Fruit fly (Drosophila melanogaster) whole organism, embryonic: ENCODE measurements around the gene Taf10.

ENCODE experiments used
- Abd-B ChIP-seq: fragments of 200-800 bp; sonication (Bioruptor generic); optimal IDR thresholded peaks from 2 replicates; lab custom pipeline; 2018; ENCODE audit warnings: missing biosample characterization, mild to moderate bottlenecking, missing genetic modification characterization, moderate library complexity
- Ada2b ChIP-seq: fragments of 200-800 bp; sonication (Bioruptor generic); IDR thresholded peaks from 2 replicates; pipeline ENCODE4 v1.3.6; 2022; ENCODE audit warnings: missing biosample characterization, missing genetic modification characterization
- Antp ChIP-seq: fragments of 200-800 bp; sonication (Bioruptor generic); optimal IDR thresholded peaks from 3 replicates; lab custom pipeline; 2016; ENCODE audit warnings: missing biosample characterization, missing genetic modification characterization
- C15 ChIP-seq: fragments of 200-800 bp; sonication (Bioruptor generic); IDR thresholded peaks from 3 replicates; pipeline ENCODE4 v1.3.6; 2022; ENCODE audit warnings: missing biosample characterization, missing genetic modification characterization
- CG10209 ChIP-seq: fragments of 200-800 bp; sonication (Bioruptor generic); optimal IDR thresholded peaks from 3 replicates; lab custom pipeline; 2017; ENCODE audit warnings: missing biosample characterization, mild to moderate bottlenecking, missing genetic modification characterization, missing genetic modification reagents
- CG11456 ChIP-seq: fragments of 200-800 bp; sonication (Bioruptor generic); IDR thresholded peaks from 3 replicates; pipeline ENCODE4 v1.3.6; 2022; ENCODE audit warnings: missing biosample characterization, missing genetic modification characterization
- CG14050 ChIP-seq: fragments of 200-800 bp; sonication (Bioruptor generic); IDR thresholded peaks from 3 replicates; pipeline ENCODE4 v1.3.6; 2022; ENCODE audit warnings: missing biosample characterization, missing genetic modification characterization
- CG14860 ChIP-seq: fragments of 200-800 bp; sonication (Bioruptor generic); IDR thresholded peaks from 3 replicates; pipeline ENCODE4 v1.3.6; 2022; ENCODE audit warnings: missing biosample characterization, missing genetic modification characterization; ENCODE audit not compliant: partially characterized antibody
- CG15011 ChIP-seq: fragments of 200-800 bp; sonication (Bioruptor generic); optimal IDR thresholded peaks from 3 replicates; lab custom pipeline; 2018; ENCODE audit warnings: missing biosample characterization, mild to moderate bottlenecking, missing genetic modification characterization
- CG17359 ChIP-seq: fragments of 200-800 bp; sonication (Bioruptor generic); optimal IDR thresholded peaks from 3 replicates; lab custom pipeline; 2018; ENCODE audit warnings: missing biosample characterization, mild to moderate bottlenecking, missing genetic modification characterization, moderate library complexity
- CG2202 ChIP-seq: fragments of 200-800 bp; sonication (Bioruptor generic); optimal IDR thresholded peaks from 2 replicates; lab custom pipeline; 2018; ENCODE audit warnings: missing biosample characterization, mild to moderate bottlenecking, missing genetic modification characterization
- CG30020 ChIP-seq: fragments of 200-800 bp; optimal IDR thresholded peaks from 2 replicates; lab custom pipeline; 2019; ENCODE audit warnings: missing biosample characterization, mild to moderate bottlenecking, missing genetic modification characterization, moderate library complexity
- CG3726 ChIP-seq: fragments of 200-800 bp; sonication (Bioruptor generic); IDR thresholded peaks from 3 replicates; pipeline ENCODE4, ENCODE4 v1.3.6; 2022; ENCODE audit warnings: missing biosample characterization, missing genetic modification characterization
- CG3847 ChIP-seq: fragments of 200-800 bp; sonication (Bioruptor generic); IDR thresholded peaks from 2 replicates; pipeline ENCODE4 v1.3.6; 2022; ENCODE audit warnings: missing biosample characterization, missing genetic modification characterization
- CG4360 ChIP-seq: fragments of 200-800 bp; sonication (Bioruptor generic); IDR thresholded peaks from 2 replicates; pipeline ENCODE4 v1.3.6; 2022; ENCODE audit warnings: missing biosample characterization, missing genetic modification characterization
- CG6254 ChIP-seq: fragments of 200-800 bp; sonication (Bioruptor generic); optimal IDR thresholded peaks from 3 replicates; lab custom pipeline; 2017; ENCODE audit warnings: mild to moderate bottlenecking, missing biosample characterization, missing genetic modification reagents, missing genetic modification characterization
- CG6654 ChIP-seq: fragments of 200-800 bp; sonication (Bioruptor generic); optimal IDR thresholded peaks from 2 replicates; lab custom pipeline; 2017; ENCODE audit warnings: missing biosample characterization, mild to moderate bottlenecking, missing genetic modification characterization
- CG8359 ChIP-seq: fragments of 200-800 bp; sonication (Bioruptor generic); optimal IDR thresholded peaks from 2 replicates; lab custom pipeline; 2017; ENCODE audit warnings: missing biosample characterization, mild to moderate bottlenecking, missing genetic modification characterization, borderline replicate concordance
- CG8944 ChIP-seq: fragments of 200-800 bp; sonication (Bioruptor generic); optimal IDR thresholded peaks from 3 replicates; lab custom pipeline; 2016; ENCODE audit warnings: missing biosample characterization, missing genetic modification characterization
- CG9215 ChIP-seq: fragments of 200-800 bp; sonication (Bioruptor generic); IDR thresholded peaks from 2 replicates; pipeline ENCODE4 v1.3.6; 2022; ENCODE audit warnings: missing biosample characterization, missing genetic modification characterization
- D ChIP-seq, 2 experiments: fragments of 200-800 bp in 1 of 2; fragments of >200 bp in 1 of 2; sonication (Bioruptor generic) in 1 of 2; optimal IDR thresholded peaks; 2 replicates in 1 of 2; 3 replicates in 1 of 2; lab custom pipeline; 2017; ENCODE audit warnings: mild to moderate bottlenecking in 1 of 2, missing biosample characterization in 1 of 2, missing genetic modification characterization in 1 of 2, missing genetic modification reagents in 1 of 2
- Doc3 ChIP-seq: fragments of 200-800 bp; sonication (Bioruptor generic); IDR thresholded peaks from 3 replicates; pipeline ENCODE4 v1.3.6; 2022; ENCODE audit warnings: missing biosample characterization, missing genetic modification characterization; ENCODE audit not compliant: partially characterized antibody
- ERR ChIP-seq: fragments of 200-800 bp; sonication (Bioruptor generic); optimal IDR thresholded peaks from 2 replicates; lab custom pipeline; 2016; ENCODE audit warnings: missing biosample characterization, missing genetic modification characterization
- H15 ChIP-seq: fragments of 200-800 bp; sonication (Bioruptor generic); IDR thresholded peaks from 3 replicates; pipeline ENCODE4 v1.3.6; 2022; ENCODE audit warnings: missing biosample characterization, missing genetic modification characterization
- Jarid2 ChIP-seq: fragments of 200-800 bp; sonication (Bioruptor generic); optimal IDR thresholded peaks from 3 replicates; lab custom pipeline; 2017; ENCODE audit warnings: mild to moderate bottlenecking, missing biosample characterization, missing genetic modification reagents, missing genetic modification characterization
- MTF-1 ChIP-seq: fragments of 200-800 bp; sonication (Bioruptor generic); optimal IDR thresholded peaks from 2 replicates; lab custom pipeline; 2018; ENCODE audit warnings: missing biosample characterization, mild to moderate bottlenecking, missing genetic modification characterization, borderline replicate concordance
- Neu2 ChIP-seq: fragments of 200-800 bp; sonication (Bioruptor generic); optimal IDR thresholded peaks from 3 replicates; lab custom pipeline; 2016; ENCODE audit warnings: missing biosample characterization, missing genetic modification characterization, borderline replicate concordance
- Nf-YC ChIP-seq: fragments of 200-800 bp; optimal IDR thresholded peaks from 3 replicates; lab custom pipeline; 2019; ENCODE audit warnings: missing biosample characterization, mild to moderate bottlenecking, missing genetic modification characterization, moderate library complexity
- Opbp ChIP-seq: fragments of 200-800 bp; sonication (Bioruptor generic); IDR thresholded peaks from 3 replicates; pipeline ENCODE4 v1.3.6; 2022; ENCODE audit warnings: missing biosample characterization, missing genetic modification characterization; ENCODE audit not compliant: partially characterized antibody
- Ptx1 ChIP-seq: fragments of 200-800 bp; sonication (Bioruptor generic); IDR thresholded peaks from 2 replicates; pipeline ENCODE4 v1.3.6; 2022; ENCODE audit warnings: missing biosample characterization, missing genetic modification characterization
- Taf1 ChIP-seq: fragments of 200-800 bp; sonication (Bioruptor generic); IDR thresholded peaks from 2 replicates; pipeline ENCODE4 v1.3.6; 2022; ENCODE audit warnings: missing biosample characterization, missing genetic modification characterization
- az2 ChIP-seq: fragments of 200-800 bp; sonication (Bioruptor generic); optimal IDR thresholded peaks from 3 replicates; lab custom pipeline; 2016; ENCODE audit warnings: missing biosample characterization, missing genetic modification characterization
- chn ChIP-seq: fragments of 200-800 bp; sonication (Bioruptor generic); optimal IDR thresholded peaks from 2 replicates; lab custom pipeline; 2016; ENCODE audit warnings: missing biosample characterization, missing genetic modification characterization
- ci ChIP-seq: fragments of 200-800 bp; sonication (Bioruptor generic); IDR thresholded peaks from 3 replicates; pipeline ENCODE4 v1.3.6; 2022; ENCODE audit warnings: missing biosample characterization, missing genetic modification characterization
- dpn ChIP-seq, 2 experiments: fragments of 200-800 bp; sonication (Bioruptor generic); optimal IDR thresholded peaks; 3 replicates each; lab custom pipeline; 2016; ENCODE audit warnings: missing biosample characterization in 2 of 2, missing genetic modification characterization in 2 of 2
- gcm ChIP-seq: fragments of 200-800 bp; sonication (Bioruptor generic); optimal IDR thresholded peaks from 2 replicates; lab custom pipeline; 2019; ENCODE audit warnings: missing biosample characterization, mild to moderate bottlenecking, missing genetic modification characterization, moderate library complexity
- lola ChIP-seq, 3 experiments: fragments of >200 bp in 2 of 3; fragments of 200-800 bp in 1 of 3; sonication (Bioruptor generic) in 1 of 3; optimal IDR thresholded peaks; 2 replicates each; lab custom pipeline; 2017 to 2019; ENCODE audit warnings: missing biosample characterization in 3 of 3, missing genetic modification characterization in 3 of 3, mild to moderate bottlenecking in 1 of 3, moderate library complexity in 1 of 3
- mirr ChIP-seq: fragments of 200-800 bp; sonication (Bioruptor generic); optimal IDR thresholded peaks from 3 replicates; lab custom pipeline; 2018; ENCODE audit warnings: missing biosample characterization, mild to moderate bottlenecking, missing genetic modification characterization
- onecut ChIP-seq: fragments of 200-800 bp; sonication (Bioruptor generic); IDR thresholded peaks from 2 replicates; pipeline ENCODE4 v1.3.6; 2022; ENCODE audit warnings: missing biosample characterization, missing genetic modification characterization
- otp ChIP-seq: fragments of 200-800 bp; sonication (Bioruptor generic); IDR thresholded peaks from 3 replicates; pipeline ENCODE4, ENCODE4 v1.3.6; 2022; ENCODE audit warnings: missing biosample characterization, missing genetic modification characterization
- pfk ChIP-seq: fragments of 200-800 bp; sonication (Bioruptor generic); optimal IDR thresholded peaks from 2 replicates; lab custom pipeline; 2018; ENCODE audit warnings: missing biosample characterization, mild to moderate bottlenecking, missing genetic modification characterization, moderate library complexity
- pho ChIP-seq: fragments of 200-800 bp; sonication (Bioruptor generic); optimal IDR thresholded peaks from 2 replicates; lab custom pipeline; 2016; ENCODE audit warnings: missing biosample characterization, missing genetic modification characterization
- prd ChIP-seq, 3 experiments: fragments of >200 bp in 2 of 3; fragments of 200-800 bp in 1 of 3; sonication (Bioruptor generic) in 1 of 3; optimal IDR thresholded peaks in 2 of 3; IDR thresholded peaks in 1 of 3; 2 replicates in 2 of 3; 3 replicates in 1 of 3; pipeline versions ENCODE4 v1.3.6 to Lab custom; 2017 to 2022; ENCODE audit warnings: missing biosample characterization in 1 of 3, missing genetic modification characterization in 1 of 3
- shn ChIP-seq: fragments of 200-800 bp; sonication (Bioruptor generic); optimal IDR thresholded peaks from 3 replicates; lab custom pipeline; 2016; ENCODE audit warnings: missing biosample characterization, missing genetic modification characterization
- sna ChIP-seq: fragments of 200-800 bp; sonication (Bioruptor generic); IDR thresholded peaks from 2 replicates; pipeline ENCODE4 v1.3.6; 2022; ENCODE audit warnings: missing biosample characterization, missing genetic modification characterization; ENCODE audit not compliant: partially characterized antibody
- tap ChIP-seq: fragments of 200-800 bp; optimal IDR thresholded peaks from 3 replicates; lab custom pipeline; 2019; ENCODE audit warnings: missing biosample characterization, mild to moderate bottlenecking, missing genetic modification characterization, moderate library complexity
- vvl ChIP-seq: fragments of 200-800 bp; sonication (Bioruptor generic); IDR thresholded peaks from 2 replicates; pipeline ENCODE4 v1.3.6; 2022; ENCODE audit warnings: missing biosample characterization, missing genetic modification characterization
- z ChIP-seq: fragments of 200-800 bp; sonication (Bioruptor generic); IDR thresholded peaks from 3 replicates; pipeline ENCODE4 v1.3.6; 2022; ENCODE audit warnings: missing biosample characterization, missing genetic modification characterization

Gene Taf10

DNA sequence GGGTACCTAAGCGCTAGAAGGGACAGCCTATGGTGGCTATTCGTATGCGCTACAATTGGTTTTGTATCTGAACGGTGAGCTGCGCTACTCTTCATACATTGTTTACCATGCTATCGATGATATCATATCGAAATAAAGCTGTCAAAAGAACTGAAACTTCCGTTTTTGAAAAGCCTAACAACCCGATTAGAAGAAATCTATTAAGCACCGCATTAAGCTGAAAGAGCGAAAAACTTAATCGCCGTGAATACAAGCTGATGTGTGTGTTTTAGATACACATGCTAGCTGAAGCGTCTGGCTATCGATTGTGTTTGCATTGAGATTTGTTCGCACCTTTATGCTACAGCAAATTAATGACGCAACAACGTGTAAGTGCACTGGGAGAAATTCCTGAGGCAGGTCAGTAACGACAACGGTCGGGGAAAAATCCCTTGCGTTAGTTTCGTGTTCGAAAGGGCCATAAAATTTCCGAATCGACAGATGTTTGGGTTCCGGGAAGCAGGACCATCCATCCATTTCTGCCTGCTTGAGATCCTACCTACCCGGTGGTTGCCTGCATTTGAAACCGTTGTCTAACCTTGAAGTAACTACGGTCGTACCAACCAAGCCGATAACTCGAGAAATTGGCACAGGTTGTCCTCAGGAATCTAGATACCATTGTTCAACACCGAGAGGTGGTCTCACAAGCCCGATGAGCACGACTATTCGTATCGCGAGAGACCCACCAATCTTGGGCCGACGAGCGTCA is 17.2 kb upstream of the Taf10 start (continued):
- TF ChIP-seq D (optimal IDR thresholded peaks at IDR 0.05; lab: Kevin White, UChicago): peak; percentile 39
- peak; percentile 74 for TF ChIP-seq D (GFP tag; optimal IDR thresholded peaks at IDR 0.05; lab: Kevin White, UChicago)
- TF ChIP-seq CG14860 (GFP tag; lab: Robert Waterston, UW): no peak
- peak; percentile 81 for TF ChIP-seq CG10209 (GFP tag; lab: Kevin White, UChicago)
- no peak for TF ChIP-seq CG4360
- peak; percentile 0 for TF ChIP-seq Neu2 (GFP tag; lab: Kevin White, UChicago)
- no peak for TF ChIP-seq z
- TF ChIP-seq CG6654: peak; percentile 56
- peak; percentile 85 to 87 for TF ChIP-seq dpn (GFP tag; optimal IDR thresholded peaks at IDR 0.05; lab: Kevin White, UChicago)
- TF ChIP-seq CG9215 (GFP tag; lab: Robert Waterston, UW): no peak
- peak; percentile 4 for TF ChIP-seq CG30020
- TF ChIP-seq chn (GFP tag; lab: Kevin White, UChicago): peak; percentile 69
- TF ChIP-seq CG3726 (GFP tag; lab: Robert Waterston, UW): no peak
- TF ChIP-seq H15 (GFP tag; lab: Robert Waterston, UW): no peak
- peak; percentile 70 for TF ChIP-seq onecut (GFP tag; lab: Robert Waterston, UW)
- TF ChIP-seq CG6254 (GFP tag; lab: Kevin White, UChicago): peak; percentile 20
- peak; percentile 74 for TF ChIP-seq az2 (GFP tag; lab: Kevin White, UChicago)
- peak; percentile 72 for TF ChIP-seq shn
- TF ChIP-seq CG3847 (GFP tag; lab: Robert Waterston, UW): no peak
- TF ChIP-seq ERR: peak; percentile 75
- TF ChIP-seq CG14050 (GFP tag; lab: Robert Waterston, UW): no peak
- TF ChIP-seq CG15011 (GFP tag; lab: Kevin White, UChicago): peak; percentile 71
- no peak for TF ChIP-seq otp (GFP tag; lab: Robert Waterston, UW)
- no peak for TF ChIP-seq CG11456 (GFP tag; lab: Robert Waterston, UW)
- TF ChIP-seq pho (GFP tag; lab: Kevin White, UChicago): peak; percentile 63
- TF ChIP-seq Taf1 (GFP tag; lab: Robert Waterston, UW): no peak
- TF ChIP-seq vvl (GFP tag; lab: Robert Waterston, UW): no peak
- TF ChIP-seq tap (tag; lab: Kevin White, UChicago): peak; percentile 77
- TF ChIP-seq Opbp (GFP tag; lab: Robert Waterston, UW): no peak
- TF ChIP-seq mirr (GFP tag; lab: Kevin White, UChicago): peak; percentile 87
- peak; percentile 34 for TF ChIP-seq gcm (GFP tag; lab: Kevin White, UChicago)
- TF ChIP-seq Nf-YC (tag; lab: Kevin White, UChicago): peak; percentile 65
- no peak for TF ChIP-seq prd (optimal IDR thresholded peaks at IDR 0.05; lab: Kevin White, UChicago)
- no peak for TF ChIP-seq prd (GFP tag; IDR thresholded peaks at IDR 0.05; lab: Robert Waterston, UW)
- TF ChIP-seq lola (GFP tag; optimal IDR thresholded peaks at IDR 0.05; lab: Kevin White, UChicago): peak in 1 of 3 experiments; percentile 61
- no peak for TF ChIP-seq Doc3 (GFP tag; lab: Robert Waterston, UW)
- peak; percentile 64 for TF ChIP-seq Jarid2 (GFP tag; lab: Kevin White, UChicago)
- TF ChIP-seq pfk (GFP tag; lab: Kevin White, UChicago): peak; percentile 9
- peak; percentile 87 for TF ChIP-seq Antp (GFP tag; lab: Kevin White, UChicago)
- TF ChIP-seq CG17359 (tag; lab: Kevin White, UChicago): peak; percentile 84
- no peak for TF ChIP-seq sna (GFP tag; lab: Robert Waterston, UW)
- TF ChIP-seq Ada2b (GFP tag; lab: Robert Waterston, UW): no peak
- peak; percentile 41 for TF ChIP-seq CG8359 (GFP tag; lab: Kevin White, UChicago)
- TF ChIP-seq CG8944: peak; percentile 81
- peak; percentile 28 for TF ChIP-seq CG2202 (tag; lab: Kevin White, UChicago)
- no peak for TF ChIP-seq Ptx1 (GFP tag; lab: Robert Waterston, UW)
- no peak for TF ChIP-seq C15 (GFP tag; lab: Robert Waterston, UW)
- TF ChIP-seq ci: no peak
- TF ChIP-seq Abd-B (GFP tag; lab: Kevin White, UChicago): peak; percentile 83
- peak; percentile 73 for TF ChIP-seq MTF-1
